Worm (Caenorhabditis elegans): Measurements from ENCODE around the gene F29B9.11.

F29B9.11 gene

DNA sequence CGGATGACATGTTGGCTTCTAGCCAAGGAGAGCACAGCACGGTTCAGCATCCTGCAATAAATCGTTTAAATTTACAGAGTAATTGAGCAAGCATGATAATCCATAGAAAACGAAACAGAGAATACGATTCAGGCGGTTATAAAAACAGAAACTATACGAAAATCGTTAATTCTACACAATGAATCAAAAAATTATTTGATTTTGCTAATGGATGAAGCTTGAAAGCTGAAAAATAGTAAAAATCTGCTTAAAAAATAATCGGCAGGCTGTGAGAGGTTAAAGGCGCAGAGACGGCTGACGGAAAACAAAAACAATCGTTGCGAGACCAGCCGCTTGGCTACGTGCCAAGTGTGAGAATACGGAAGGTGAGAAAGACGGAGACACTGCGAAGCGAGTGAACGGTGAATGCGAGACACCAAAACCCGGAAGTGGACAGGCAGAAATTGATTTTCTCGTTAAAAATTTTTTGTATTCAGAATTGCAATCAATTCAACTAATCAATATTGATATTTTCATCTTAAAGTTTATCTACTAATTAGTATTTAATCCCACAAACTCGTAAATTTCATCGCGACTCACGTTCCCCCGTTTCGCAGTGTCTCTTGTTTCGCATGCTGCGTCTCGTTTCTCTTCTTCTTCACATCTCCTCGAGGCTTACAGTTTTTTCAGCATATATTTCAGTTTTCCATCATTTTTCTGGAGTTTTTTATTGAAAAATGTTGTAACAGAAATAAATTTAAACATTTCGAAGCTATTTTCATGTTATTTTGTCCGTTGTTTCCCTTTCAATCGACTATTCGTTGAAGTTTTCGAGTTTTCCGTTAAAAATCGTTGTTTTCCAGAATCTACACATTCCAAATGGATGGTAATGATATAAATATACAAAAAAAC lies at the start of gene F29B9.11, which contains the start of gene jmjd-1.2 (continued):
- 0 out of 2 replicates have a peak, but pooled peaks have one; percentile 25 for TF ChIP-seq php-3 (GFP tag; IDR thresholded peaks at IDR 0.05)
- no peak for TF ChIP-seq nhr-10 (tag; optimal IDR thresholded peaks at IDR 0.05)
- peak; percentile 89 for TF ChIP-seq nhr-102 (tag; optimal IDR thresholded peaks at IDR 0.05)
- TF ChIP-seq Y105C5A.15 (GFP tag; IDR thresholded peaks at IDR 0.05): no peak
- peak; percentile 67; the same call in 1 of the 2 replicates for TF ChIP-seq mdt-29 (GFP tag; IDR thresholded peaks at IDR 0.05)
- no peak for TF ChIP-seq ceh-32 (tag; optimal IDR thresholded peaks at IDR 0.05; ENCODE audit: poor library complexity)
- TF ChIP-seq ctbp-1 (GFP tag; IDR thresholded peaks at IDR 0.05): peak; percentile 48; the same call in 1 of the 2 replicates
- no peak for TF ChIP-seq lir-3 (tag; optimal IDR thresholded peaks at IDR 0.05)
- TF ChIP-seq ZK546.5 (tag; optimal IDR thresholded peaks at IDR 0.05): peak in 1 of 2 experiments; percentile 44
- TF ChIP-seq ztf-7 (tag; optimal IDR thresholded peaks at IDR 0.05): peak; percentile 30
- peak; percentile 43; the same call in 1 of the 2 replicates for TF ChIP-seq saeg-2 (GFP tag; IDR thresholded peaks at IDR 0.05)
- peak; percentile 95 for TF ChIP-seq rbr-2 (tag; optimal IDR thresholded peaks at IDR 0.05)
- peak; percentile 80; the same call in 1 of the 2 replicates for TF ChIP-seq Y75B8A.6 (GFP tag; IDR thresholded peaks at IDR 0.05)
- TF ChIP-seq ceh-82 (tag; optimal IDR thresholded peaks at IDR 0.05): no peak
- peak; percentile 74 for TF ChIP-seq snpc-1.2 (GFP tag; IDR thresholded peaks at IDR 0.05)
- TF ChIP-seq nhr-237 (tag; optimal IDR thresholded peaks at IDR 0.05): peak; percentile 34
- peak; percentile 63 for TF ChIP-seq R02D3.7 (tag; optimal IDR thresholded peaks at IDR 0.05)
- peak; percentile 95 for TF ChIP-seq mep-1 (tag; optimal IDR thresholded peaks at IDR 0.05)
- TF ChIP-seq Y48G9A.11 (GFP tag; IDR thresholded peaks at IDR 0.05): peak; percentile 65
- TF ChIP-seq nhr-6 (tag; optimal IDR thresholded peaks at IDR 0.05): peak; percentile 73
- peak; percentile 67 for TF ChIP-seq lin-1 (GFP tag; IDR thresholded peaks at IDR 0.05)
- TF ChIP-seq zag-1 (tag; optimal IDR thresholded peaks at IDR 0.05): no peak
- TF ChIP-seq ces-1 (GFP tag; optimal IDR thresholded peaks at IDR 0.05): no peak
- TF ChIP-seq nhr-111 (GFP tag; optimal IDR thresholded peaks at IDR 0.05): no peak
- peak; percentile 75; the same call in 1 of the 2 replicates for TF ChIP-seq zfp-3 (GFP tag; conservative IDR thresholded peaks at IDR 0.05)
- TF ChIP-seq lin-39 (tag; optimal IDR thresholded peaks at IDR 0.05): no peak
- peak; percentile 80 for TF ChIP-seq dpl-1 (GFP tag; optimal IDR thresholded peaks at IDR 0.05)
- TF ChIP-seq fkh-10 (GFP tag; optimal IDR thresholded peaks at IDR 0.05): peak; percentile 84
- peak; percentile 82 for TF ChIP-seq T26A8.4 (GFP tag; IDR thresholded peaks at IDR 0.05)
- TF ChIP-seq jun-1 (tag; optimal IDR thresholded peaks at IDR 0.05): no peak
- peak; percentile 79 for TF ChIP-seq nhr-42 (GFP tag; IDR thresholded peaks at IDR 0.05)
- TF ChIP-seq lsy-2 (tag; optimal IDR thresholded peaks at IDR 0.05): peak; percentile 88 to 93
- peak; percentile 89 for TF ChIP-seq hmg-1.1 (GFP tag; IDR thresholded peaks at IDR 0.05)
- peak; percentile 89 for TF ChIP-seq mes-2 (tag; optimal IDR thresholded peaks at IDR 0.05; ENCODE audit: poor library complexity, severe bottlenecking)
- peak; percentile 88 for TF ChIP-seq lin-38 (GFP tag; IDR thresholded peaks at IDR 0.05)
- TF ChIP-seq unc-130 (GFP tag; optimal IDR thresholded peaks at IDR 0.05): peak; percentile 96
- peak; percentile 76 for TF ChIP-seq mxl-3 (GFP tag; optimal IDR thresholded peaks at IDR 0.05)
- TF ChIP-seq F37D6.2 (tag; optimal IDR thresholded peaks at IDR 0.05): peak; percentile 82
- TF ChIP-seq lim-7 (GFP tag; IDR thresholded peaks at IDR 0.05): no peak
- peak; percentile 73 for TF ChIP-seq spr-1 (tag; optimal IDR thresholded peaks at IDR 0.05)
- no peak for TF ChIP-seq ceh-28 (tag; optimal IDR thresholded peaks at IDR 0.05)
- peak; percentile 82 for TF ChIP-seq egl-43 (GFP tag; IDR thresholded peaks at IDR 0.05)
- no peak for TF ChIP-seq skn-1 (tag; optimal IDR thresholded peaks at IDR 0.05)
- no peak for TF ChIP-seq F26F4.8 (GFP tag; conservative IDR thresholded peaks at IDR 0.05)
- TF ChIP-seq dmd-8 (GFP tag; IDR thresholded peaks at IDR 0.05): no peak
- TF ChIP-seq dmd-6 (GFP tag; IDR thresholded peaks at IDR 0.05): peak; percentile 85
- TF ChIP-seq egl-27 (tag; optimal IDR thresholded peaks at IDR 0.05): no peak
- TF ChIP-seq daf-19 (GFP tag; conservative IDR thresholded peaks at IDR 0.05): no peak
- TF ChIP-seq mdl-1 (tag; optimal IDR thresholded peaks at IDR 0.05): peak in 1 of 2 experiments; percentile 70

All from whole organism, L4 larva.